Fruit fly (Drosophila melanogaster) S2 (cell line): ENCODE results near the gene dre4.

ENCODE experiments used
- CG8478 ChIP-seq: fragments of >200 bp; optimal IDR thresholded peaks from 2 replicates; lab custom pipeline; 2018
- CTCF ChIP-seq, 2 experiments: fragments of >200 bp; optimal IDR thresholded peaks; 2 replicates each; lab custom pipeline; 2018

- TF ChIP-seq CTCF (optimal IDR thresholded peaks at IDR 0.05; lab: Kevin White, UChicago) (no peak), CG8478 (lab: Kevin White, UChicago) (no peak)
Observed at dm6 chr3L:1884652-1885051, 8.5 kb upstream of the dre4 start, which contains the start of gene Aprt.
